Fruit fly (Drosophila melanogaster) whole organism, embryonic: Measurements from ENCODE around the gene Ltn1.

Experiments
- ro ChIP-seq: fragments of 200-800 bp; sonication (Bioruptor generic); IDR thresholded peaks from 2 replicates; pipeline ENCODE4 v1.3.6; 2022; ENCODE audit warnings: missing biosample characterization, missing genetic modification characterization
- stc ChIP-seq: fragments of 200-800 bp; sonication (Bioruptor generic); IDR thresholded peaks from 2 replicates; pipeline ENCODE4 v1.3.6; 2022; ENCODE audit warnings: missing biosample characterization, missing genetic modification characterization

DNA sequence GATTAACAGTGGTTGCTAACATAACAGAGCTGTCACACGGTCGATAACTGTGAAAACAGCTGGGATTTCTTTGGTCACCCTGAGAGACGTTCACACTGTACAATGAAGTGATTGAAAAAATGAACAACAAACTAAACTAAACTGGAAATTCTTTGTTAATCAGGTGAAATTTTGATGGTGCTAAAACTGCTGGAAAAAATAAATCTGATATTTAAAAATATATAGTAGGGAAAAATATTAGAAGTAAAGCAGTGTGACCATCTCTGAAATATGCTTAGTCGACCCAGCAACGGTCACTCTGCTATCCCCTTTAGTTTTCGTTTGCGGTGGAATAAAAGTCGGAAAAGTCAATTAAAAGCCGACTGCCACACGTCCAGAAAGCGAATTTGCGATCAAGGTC, 33.9 kb upstream of the Ltn1 start, which contains the start of the genes CG9231 and CG9330:
- TF ChIP-seq stc (no peak), ro (no peak)
